Fruit fly (Drosophila melanogaster) whole organism, prepupa: ENCODE measurements around the gene CG15155.
A peak's percentile ranks its signal among the peaks of the same experiment; 100 is the strongest.

Source experiments
- Blimp-1 ChIP-seq: fragments of 200-800 bp; sonication (Bioruptor generic); optimal IDR thresholded peaks from 3 replicates; lab custom pipeline; 2017; ENCODE audit warnings: missing biosample characterization, missing genetic modification characterization, mild to moderate bottlenecking, moderate library complexity, missing genetic modification reagents
- CG10631 ChIP-seq: fragments of 200-800 bp; sonication (Bioruptor generic); optimal IDR thresholded peaks from 2 replicates; lab custom pipeline; 2016; ENCODE audit warnings: missing biosample characterization, missing genetic modification characterization
- CG11294 ChIP-seq: fragments of 200-800 bp; sonication (Bioruptor generic); IDR thresholded peaks from 2 replicates; pipeline ENCODE4 v1.3.6; 2022; ENCODE audit warnings: missing biosample characterization, missing genetic modification characterization
- CG11762 ChIP-seq: fragments of 200-800 bp; sonication (Bioruptor generic); optimal IDR thresholded peaks from 3 replicates; lab custom pipeline; 2016; ENCODE audit warnings: missing biosample characterization, missing genetic modification characterization; ENCODE audit not compliant: insufficient read depth
- CG11902 ChIP-seq: fragments of 200-800 bp; sonication (Bioruptor generic); optimal IDR thresholded peaks from 3 replicates; lab custom pipeline; 2016; ENCODE audit warnings: missing biosample characterization, missing genetic modification characterization
- CG15336 ChIP-seq: fragments of 200-800 bp; sonication (Bioruptor generic); IDR thresholded peaks from 2 replicates; pipeline ENCODE4 v1.3.6; 2022; ENCODE audit warnings: missing biosample characterization, missing genetic modification characterization
- CG1621 ChIP-seq: fragments of 200-800 bp; sonication (Bioruptor generic); optimal IDR thresholded peaks from 3 replicates; lab custom pipeline; 2018; ENCODE audit warnings: missing biosample characterization, mild to moderate bottlenecking, missing genetic modification characterization
- CG16779 ChIP-seq: fragments of 200-800 bp; sonication (Bioruptor generic); optimal IDR thresholded peaks from 3 replicates; lab custom pipeline; 2017; ENCODE audit warnings: missing biosample characterization, mild to moderate bottlenecking, missing genetic modification characterization
- CG3032 ChIP-seq: fragments of 200-800 bp; optimal IDR thresholded peaks from 2 replicates; lab custom pipeline; 2019; ENCODE audit warnings: missing biosample characterization, mild to moderate bottlenecking, missing genetic modification characterization, moderate library complexity
- CG3919 ChIP-seq: fragments of 200-800 bp; sonication (Bioruptor generic); optimal IDR thresholded peaks from 3 replicates; lab custom pipeline; 2016; ENCODE audit warnings: missing biosample characterization, missing genetic modification characterization
- CG6163 ChIP-seq: fragments of 200-800 bp; sonication (Bioruptor generic); IDR thresholded peaks from 3 replicates; pipeline ENCODE4 v1.3.6; 2022; ENCODE audit warnings: missing biosample characterization, missing genetic modification characterization
- CG6276 ChIP-seq: fragments of 200-800 bp; sonication (Bioruptor generic); optimal IDR thresholded peaks from 2 replicates; lab custom pipeline; 2017; ENCODE audit warnings: missing biosample characterization, mild to moderate bottlenecking, missing genetic modification characterization
- CG6792 ChIP-seq: fragments of 200-800 bp; sonication (Bioruptor generic); optimal IDR thresholded peaks from 3 replicates; lab custom pipeline; 2016; ENCODE audit warnings: missing biosample characterization, missing genetic modification characterization
- CG6808 ChIP-seq: fragments of 200-800 bp; sonication (Bioruptor generic); optimal IDR thresholded peaks from 3 replicates; lab custom pipeline; 2017; ENCODE audit warnings: missing biosample characterization, missing genetic modification characterization, mild to moderate bottlenecking, moderate library complexity, missing genetic modification reagents
- CG6854 ChIP-seq: fragments of 200-800 bp; sonication (Bioruptor generic); optimal IDR thresholded peaks from 2 replicates; lab custom pipeline; 2017; ENCODE audit warnings: missing biosample characterization, mild to moderate bottlenecking, missing genetic modification characterization
- CG7368 ChIP-seq: fragments of 200-800 bp; sonication (Bioruptor generic); optimal IDR thresholded peaks from 3 replicates; lab custom pipeline; 2016; ENCODE audit warnings: missing biosample characterization, missing genetic modification characterization
- CG8319 ChIP-seq: fragments of 200-800 bp; sonication (Bioruptor generic); optimal IDR thresholded peaks from 3 replicates; lab custom pipeline; 2016; ENCODE audit warnings: missing biosample characterization, missing genetic modification characterization
- Eip75B ChIP-seq: fragments of 200-800 bp; sonication (Bioruptor generic); optimal IDR thresholded peaks from 3 replicates; lab custom pipeline; 2016; ENCODE audit warnings: missing biosample characterization, missing genetic modification characterization
- Eip78C ChIP-seq: fragments of 200-800 bp; sonication (Bioruptor generic); peaks from one replicate; lab custom pipeline; 2016; ENCODE audit warnings: missing biosample characterization, missing genetic modification characterization
- Eip93F ChIP-seq: fragments of 200-800 bp; sonication (Bioruptor generic); optimal IDR thresholded peaks from 2 replicates; lab custom pipeline; 2016; ENCODE audit warnings: missing biosample characterization, mild to moderate bottlenecking, missing genetic modification characterization
- Ets21C ChIP-seq: fragments of 200-800 bp; sonication (Bioruptor generic); optimal IDR thresholded peaks from 3 replicates; lab custom pipeline; 2016; ENCODE audit warnings: missing biosample characterization, missing genetic modification characterization
- Gug ChIP-seq: fragments of 200-800 bp; sonication (Bioruptor generic); IDR thresholded peaks from 2 replicates; pipeline ENCODE4 v1.3.6; 2022; ENCODE audit warnings: missing biosample characterization, missing genetic modification characterization
- Hr38 ChIP-seq: sonication (Bioruptor generic); optimal IDR thresholded peaks from 2 replicates; lab custom pipeline; 2016; ENCODE audit warnings: missing biosample characterization, missing genetic modification characterization
- Hr39 ChIP-seq: fragments of 200-800 bp; sonication (Bioruptor generic); optimal IDR thresholded peaks from 2 replicates; lab custom pipeline; 2016; ENCODE audit warnings: missing biosample characterization, missing genetic modification characterization
- Lpt ChIP-seq: fragments of 200-800 bp; sonication (Bioruptor generic); optimal IDR thresholded peaks from 3 replicates; lab custom pipeline; 2016; ENCODE audit warnings: missing biosample characterization, missing genetic modification characterization
- Met ChIP-seq: fragments of 200-800 bp; sonication (Bioruptor generic); optimal IDR thresholded peaks from 3 replicates; lab custom pipeline; 2016; ENCODE audit warnings: missing biosample characterization, missing genetic modification characterization
- Smox ChIP-seq: fragments of 200-800 bp; sonication (Bioruptor generic); optimal IDR thresholded peaks from 3 replicates; lab custom pipeline; 2016; ENCODE audit warnings: missing biosample characterization, missing genetic modification characterization
- Sox102F ChIP-seq: fragments of 200-800 bp; sonication (Bioruptor generic); optimal IDR thresholded peaks from 2 replicates; lab custom pipeline; 2016; ENCODE audit warnings: missing biosample characterization, mild to moderate bottlenecking, missing genetic modification characterization
- Sox15 ChIP-seq: fragments of 200-800 bp; sonication (Bioruptor generic); optimal IDR thresholded peaks from 3 replicates; lab custom pipeline; 2016; ENCODE audit warnings: missing biosample characterization, missing genetic modification characterization
- achi ChIP-seq: fragments of 200-800 bp; sonication (Bioruptor generic); optimal IDR thresholded peaks from 3 replicates; lab custom pipeline; 2016; ENCODE audit warnings: missing biosample characterization, missing genetic modification characterization
- acj6 ChIP-seq: fragments of 200-800 bp; sonication (Bioruptor generic); optimal IDR thresholded peaks from 3 replicates; lab custom pipeline; 2016; ENCODE audit warnings: missing biosample characterization, missing genetic modification characterization
- cyc ChIP-seq: fragments of 200-800 bp; sonication (Bioruptor generic); optimal IDR thresholded peaks from 3 replicates; lab custom pipeline; 2016; ENCODE audit warnings: missing biosample characterization, missing genetic modification characterization
- dsx ChIP-seq: fragments of 200-800 bp; optimal IDR thresholded peaks from 3 replicates; lab custom pipeline; 2019; ENCODE audit warnings: missing biosample characterization, mild to moderate bottlenecking, missing genetic modification characterization, moderate library complexity; ENCODE audit not compliant: poor library complexity, severe bottlenecking
- eg ChIP-seq: fragments of 200-800 bp; sonication (Bioruptor generic); IDR thresholded peaks from 3 replicates; pipeline ENCODE4 v1.3.6; 2022; ENCODE audit warnings: missing biosample characterization, missing genetic modification characterization
- esn ChIP-seq: fragments of 200-800 bp; sonication (Bioruptor generic); optimal IDR thresholded peaks from 2 replicates; lab custom pipeline; 2016; ENCODE audit warnings: missing biosample characterization, mild to moderate bottlenecking, missing genetic modification characterization, moderate library complexity
- fd85E ChIP-seq: fragments of 200-800 bp; sonication (Bioruptor generic); optimal IDR thresholded peaks from 3 replicates; lab custom pipeline; 2016; ENCODE audit warnings: missing biosample characterization, missing genetic modification characterization
- fkh ChIP-seq: fragments of 200-800 bp; sonication (Bioruptor generic); optimal IDR thresholded peaks from 3 replicates; lab custom pipeline; 2017; ENCODE audit warnings: missing biosample characterization, mild to moderate bottlenecking, missing genetic modification characterization, moderate library complexity
- net ChIP-seq: fragments of 200-800 bp; sonication (Bioruptor generic); optimal IDR thresholded peaks from 3 replicates; lab custom pipeline; 2016; ENCODE audit warnings: missing biosample characterization, missing genetic modification characterization
- spab ChIP-seq: fragments of 200-800 bp; sonication (Bioruptor generic); optimal IDR thresholded peaks from 2 replicates; lab custom pipeline; 2017; ENCODE audit warnings: missing biosample characterization, mild to moderate bottlenecking, missing genetic modification characterization, missing genetic modification reagents
- ss ChIP-seq, 2 experiments: fragments of 200-800 bp; sonication (Bioruptor generic); optimal IDR thresholded peaks; 2 replicates in 1 of 2; 3 replicates in 1 of 2; lab custom pipeline; 2017 to 2018; ENCODE audit warnings: mild to moderate bottlenecking in 2 of 2, missing biosample characterization in 2 of 2, missing genetic modification characterization in 2 of 2, moderate library complexity in 1 of 2
- svp ChIP-seq: fragments of 200-800 bp; sonication (Bioruptor generic); peaks from one replicate; lab custom pipeline; 2016; ENCODE audit warnings: missing biosample characterization, missing genetic modification characterization
- vri ChIP-seq: fragments of 200-800 bp; sonication (Bioruptor generic); optimal IDR thresholded peaks from 3 replicates; lab custom pipeline; 2016; ENCODE audit warnings: missing biosample characterization, mild to moderate bottlenecking, missing genetic modification characterization

CG15155 gene

dm6 chr2L:18141471-18142345, 12.9 kb upstream of the CG15155 start (continued):
- TF ChIP-seq Eip93F (GFP tag; lab: Kevin White, UChicago) (no peak), Met (GFP tag; lab: Kevin White, UChicago) (peak; percentile 78), CG15336 (GFP tag; lab: Robert Waterston, UW) (peak; percentile 82), Blimp-1 (GFP tag; lab: Kevin White, UChicago) (peak; percentile 39), net (GFP tag; lab: Kevin White, UChicago) (peak; percentile 44), CG1621 (tag; lab: Kevin White, UChicago) (peak; percentile 40), CG11902 (GFP tag; lab: Kevin White, UChicago) (peak; percentile 25), cyc (GFP tag; lab: Kevin White, UChicago) (peak; percentile 53), CG6163 (no peak; the same call in 1 of the 3 replicates), Eip78C (GFP tag; lab: Kevin White, UChicago) (peak; percentile 92), CG11294 (peak; percentile 39; the same call in 1 of the 2 replicates), fkh (GFP tag; lab: Kevin White, UChicago) (no peak), CG3032 (tag; lab: Kevin White, UChicago) (peak; percentile 52), esn (peak; percentile 85), Gug (GFP tag; lab: Robert Waterston, UW) (peak; percentile 50; the same call in 1 of the 2 replicates), Lpt (peak; percentile 80), fd85E (GFP tag; lab: Kevin White, UChicago) (peak; percentile 20), Hr39 (peak; percentile 68), Smox (GFP tag; lab: Kevin White, UChicago) (peak; percentile 77), CG11762 (peak; percentile 61), spab (GFP tag; lab: Kevin White, UChicago) (no peak), svp (peak; percentile 87), Ets21C (GFP tag; lab: Kevin White, UChicago) (peak; percentile 57), CG6276 (GFP tag; lab: Kevin White, UChicago) (peak; percentile 74), CG8319 (GFP tag; lab: Kevin White, UChicago) (peak; percentile 51), dsx (GFP tag; lab: Kevin White, UChicago) (peak; percentile 63), acj6 (GFP tag; lab: Kevin White, UChicago) (peak; percentile 74), eg (GFP tag; lab: Robert Waterston, UW) (peak; percentile 78), CG7368 (GFP tag; lab: Kevin White, UChicago) (peak; percentile 44)

dm6 chr2L:18143176-18143575, 11.5 kb upstream of the CG15155 start:
- TF ChIP-seq ss (GFP tag; optimal IDR thresholded peaks at IDR 0.05; lab: Kevin White, UChicago) (no peak), svp (peak; percentile 91)

- TF ChIP-seq ss (GFP tag; optimal IDR thresholded peaks at IDR 0.05; lab: Kevin White, UChicago) = no peak
- TF ChIP-seq vri (GFP tag; lab: Kevin White, UChicago) = peak; percentile 10
- TF ChIP-seq fkh (GFP tag; lab: Kevin White, UChicago) = peak; percentile 26
Observed at dm6 chr2L:18144268-18144834, 10.3 kb upstream of the CG15155 start.

- TF ChIP-seq svp (peak; percentile 95), CG6163 (peak; percentile 96), Hr39 (peak; percentile 94), CG6792 (GFP tag; lab: Kevin White, UChicago) (peak; percentile 95), achi (GFP tag; lab: Kevin White, UChicago) (peak; percentile 91), CG3919 (GFP tag; lab: Kevin White, UChicago) (peak; percentile 95), Hr38 (GFP tag; lab: Kevin White, UChicago) (no peak), spab (GFP tag; lab: Kevin White, UChicago) (peak; percentile 87), CG6808 (GFP tag; lab: Kevin White, UChicago) (peak; percentile 87), CG15336 (GFP tag; lab: Robert Waterston, UW) (peak; percentile 81), CG8319 (GFP tag; lab: Kevin White, UChicago) (peak; percentile 91), eg (GFP tag; lab: Robert Waterston, UW) (peak; percentile 87), CG16779 (tag; lab: Kevin White, UChicago) (peak; percentile 70), CG10631 (GFP tag; lab: Kevin White, UChicago) (peak; percentile 91), CG11902 (GFP tag; lab: Kevin White, UChicago) (peak; percentile 92), Eip93F (GFP tag; lab: Kevin White, UChicago) (peak; percentile 81), CG6854 (GFP tag; lab: Kevin White, UChicago) (peak; percentile 86), Sox15 (GFP tag; lab: Kevin White, UChicago) (peak; percentile 90), CG1621 (tag; lab: Kevin White, UChicago) (peak; percentile 89), fd85E (GFP tag; lab: Kevin White, UChicago) (peak; percentile 69), Sox102F (GFP tag; lab: Kevin White, UChicago) (peak; percentile 94), Eip75B (GFP tag; lab: Kevin White, UChicago) (peak; percentile 91)
Observed at dm6 chr2L:18145253-18145652, 9.4 kb upstream of the CG15155 start.
